Worm (Caenorhabditis elegans): ENCODE data around the gene taf-2.

Gene taf-2

DNA sequence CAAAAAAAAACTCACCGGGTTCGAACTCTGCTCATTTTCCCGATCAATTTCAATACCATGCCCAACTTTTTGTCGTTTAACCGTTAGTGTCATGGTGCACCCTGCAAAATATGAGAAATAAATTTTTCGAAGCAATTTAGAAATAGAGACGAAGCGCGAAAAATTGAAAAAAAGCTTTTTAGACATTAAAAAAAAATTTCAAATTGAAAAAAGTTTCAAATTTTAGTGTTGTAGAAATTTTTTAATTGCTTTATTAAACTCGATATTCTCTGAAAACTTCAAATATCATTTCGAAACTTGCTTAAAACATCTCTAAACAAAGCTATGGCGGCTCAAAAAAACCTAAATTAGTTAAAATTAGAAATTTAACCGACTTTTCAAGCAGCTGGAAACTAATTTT, 45.9 kb downstream of the taf-2 start, which contains the start of gene nstp-6:
Gene nstp-6, minus strand, starts transcription at position 101 of the 400 bp plus-strand sequence.
- TF ChIP-seq mec-3 (tag; optimal IDR thresholded peaks at IDR 0.05; ENCODE audit: borderline replicate concordance) (no peak), ttx-3 (tag; optimal IDR thresholded peaks at IDR 0.05) (no peak), hlh-30 (tag; optimal IDR thresholded peaks at IDR 0.05; ENCODE audit: insufficient read depth) (no peak), ceh-48 (tag; optimal IDR thresholded peaks at IDR 0.05) (no peak), eyg-1 (tag; optimal IDR thresholded peaks at IDR 0.05) (no peak), lin-11 (tag; optimal IDR thresholded peaks at IDR 0.05) (no peak), T23F11.4 (GFP tag; optimal IDR thresholded peaks at IDR 0.05) (no peak), ceh-18 (tag; optimal IDR thresholded peaks at IDR 0.05) (no peak), sox-4 (tag; optimal IDR thresholded peaks at IDR 0.05) (no peak), K02D7.2 (tag; optimal IDR thresholded peaks at IDR 0.05) (no peak), pag-3 (tag; optimal IDR thresholded peaks at IDR 0.05; ENCODE audit: borderline replicate concordance) (no peak), ref-2 (tag; optimal IDR thresholded peaks at IDR 0.05) (no peak), pat-9 (tag; optimal IDR thresholded peaks at IDR 0.05) (no peak), ceh-31 (tag; optimal IDR thresholded peaks at IDR 0.05) (no peak), ceh-30 (tag; optimal IDR thresholded peaks at IDR 0.05) (no peak), pha-2 (tag; optimal IDR thresholded peaks at IDR 0.05) (no peak), ets-4 (tag; optimal IDR thresholded peaks at IDR 0.05) (no peak)

DNA sequence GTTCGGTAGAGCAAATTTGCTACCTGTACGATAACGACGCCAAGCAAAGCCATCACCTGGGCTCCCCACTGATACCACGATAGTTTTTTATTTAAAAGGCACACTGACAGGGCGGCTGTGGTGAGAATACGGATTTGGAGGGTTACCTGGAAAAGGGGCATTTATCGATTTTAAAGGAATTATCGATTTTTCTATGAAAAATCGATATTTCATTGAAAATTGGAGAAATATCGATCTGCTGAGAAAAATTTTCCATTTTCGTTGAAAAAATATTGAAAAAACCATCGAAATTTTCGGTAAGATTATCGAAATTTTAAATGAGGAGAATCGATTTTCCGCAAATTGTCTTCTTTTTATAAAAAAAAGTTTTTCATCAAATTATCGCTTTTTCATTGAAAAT, 48.4 kb downstream of the taf-2 start:
- no peak for TF ChIP-seq unc-42 (tag; optimal IDR thresholded peaks at IDR 0.05)
- no peak for TF ChIP-seq C08G9.2 (tag; optimal IDR thresholded peaks at IDR 0.05)
- no peak for TF ChIP-seq elt-2 (tag; optimal IDR thresholded peaks at IDR 0.05)
- TF ChIP-seq nfya-1 (tag; optimal IDR thresholded peaks at IDR 0.05): no peak
- TF ChIP-seq tbx-2 (tag; optimal IDR thresholded peaks at IDR 0.05): no peak
- TF ChIP-seq hlh-30 (tag; optimal IDR thresholded peaks at IDR 0.05; ENCODE audit: insufficient read depth): no peak
- TF ChIP-seq zip-5 (tag; optimal IDR thresholded peaks at IDR 0.05): no peak

DNA sequence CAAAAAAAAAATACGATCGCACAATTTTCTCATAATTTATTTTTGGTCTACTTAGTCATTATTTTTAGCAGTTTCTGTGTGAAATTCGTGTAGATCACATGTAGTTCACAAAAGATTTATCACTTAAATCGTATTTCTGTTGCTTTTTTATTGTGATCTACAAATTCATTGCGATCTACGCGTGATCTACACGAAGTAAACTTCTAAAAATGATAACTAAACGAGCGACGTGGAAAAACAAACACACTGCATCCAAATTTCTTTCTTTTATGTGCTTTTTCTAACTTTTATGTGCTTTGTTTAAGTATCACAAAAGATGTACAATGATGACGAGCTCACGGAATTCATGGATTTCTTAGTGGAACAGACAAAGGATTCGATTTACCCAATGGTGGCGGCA, 53.5 kb downstream of the taf-2 start, which contains the start of gene B0212.3:
Gene B0212.3, plus strand, starts transcription at position 301 of the 400 bp plus-strand sequence.
- TF ChIP-seq che-1 (tag; optimal IDR thresholded peaks at IDR 0.05) (no peak), pat-9 (tag; optimal IDR thresholded peaks at IDR 0.05) (no peak), T23F11.4 (GFP tag; optimal IDR thresholded peaks at IDR 0.05) (no peak), nhr-11 (tag; optimal IDR thresholded peaks at IDR 0.05) (no peak), madf-2 (tag; optimal IDR thresholded peaks at IDR 0.05) (no peak), ceh-18 (tag; optimal IDR thresholded peaks at IDR 0.05) (no peak), sox-4 (tag; optimal IDR thresholded peaks at IDR 0.05) (no peak), ceh-14 (tag; optimal IDR thresholded peaks at IDR 0.05) (no peak), fax-1 (tag; optimal IDR thresholded peaks at IDR 0.05) (no peak), hlh-6 (tag; optimal IDR thresholded peaks at IDR 0.05) (no peak), ceh-45 (GFP tag; IDR thresholded peaks at IDR 0.05) (no peak), pros-1 (tag; optimal IDR thresholded peaks at IDR 0.05) (no peak), unc-55 (GFP tag; optimal IDR thresholded peaks at IDR 0.05) (no peak)

DNA sequence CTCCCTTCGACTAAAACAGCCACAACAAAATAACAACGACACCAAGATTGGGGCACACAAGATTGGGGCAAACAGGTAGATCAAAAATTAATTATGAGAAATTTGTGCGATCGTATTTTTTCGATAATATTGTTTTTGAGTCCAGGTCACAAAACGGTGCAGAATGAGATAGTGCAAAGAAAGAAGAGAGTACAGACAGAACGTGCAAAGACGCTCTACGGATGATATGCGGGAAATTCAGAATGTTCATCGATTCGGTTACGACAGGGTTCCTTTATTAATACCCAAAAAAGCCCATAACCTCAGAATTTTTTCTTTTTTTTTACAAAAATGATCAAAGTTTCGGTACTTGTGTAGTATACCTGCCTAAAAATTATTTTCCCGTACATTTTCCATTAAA, 54.2 kb downstream of the taf-2 start:
- TF ChIP-seq fax-1 (tag; optimal IDR thresholded peaks at IDR 0.05) (no peak), che-1 (tag; optimal IDR thresholded peaks at IDR 0.05) (no peak), elt-4 (tag; optimal IDR thresholded peaks at IDR 0.05) (no peak), ets-4 (tag; optimal IDR thresholded peaks at IDR 0.05) (no peak), mec-3 (tag; optimal IDR thresholded peaks at IDR 0.05; ENCODE audit: borderline replicate concordance) (no peak), pros-1 (tag; optimal IDR thresholded peaks at IDR 0.05) (no peak), ceh-48 (tag; optimal IDR thresholded peaks at IDR 0.05) (no peak), elt-2 (tag; optimal IDR thresholded peaks at IDR 0.05) (no peak), ceh-24 (tag; optimal IDR thresholded peaks at IDR 0.05) (no peak), pat-9 (tag; optimal IDR thresholded peaks at IDR 0.05) (no peak), ceh-2 (tag; optimal IDR thresholded peaks at IDR 0.05) (no peak), gmeb-2 (tag; optimal IDR thresholded peaks at IDR 0.05) (no peak), ref-2 (tag; optimal IDR thresholded peaks at IDR 0.05) (no peak), K09A11.1 (tag; optimal IDR thresholded peaks at IDR 0.05; ENCODE audit: insufficient read depth) (no peak)
